Fruit fly (Drosophila melanogaster): ENCODE data around the gene CG6765.

- TF ChIP-seq CG8159 (tag; optimal IDR thresholded peaks at IDR 0.05) (no peak), rn (GFP tag; IDR thresholded peaks at IDR 0.05) (no peak), CG17806 (tag; optimal IDR thresholded peaks at IDR 0.05) (no peak), EcR (GFP tag; optimal IDR thresholded peaks at IDR 0.05) (no peak), CG15710 (tag; optimal IDR thresholded peaks at IDR 0.05) (no peak)
Measured at dm6 chr3L:8525691-8526421, 13.3 kb downstream of the CG6765 start.
